Fruit fly (Drosophila melanogaster): ENCODE measurements around the gene CPT2.

The CPT2 gene

DNA sequence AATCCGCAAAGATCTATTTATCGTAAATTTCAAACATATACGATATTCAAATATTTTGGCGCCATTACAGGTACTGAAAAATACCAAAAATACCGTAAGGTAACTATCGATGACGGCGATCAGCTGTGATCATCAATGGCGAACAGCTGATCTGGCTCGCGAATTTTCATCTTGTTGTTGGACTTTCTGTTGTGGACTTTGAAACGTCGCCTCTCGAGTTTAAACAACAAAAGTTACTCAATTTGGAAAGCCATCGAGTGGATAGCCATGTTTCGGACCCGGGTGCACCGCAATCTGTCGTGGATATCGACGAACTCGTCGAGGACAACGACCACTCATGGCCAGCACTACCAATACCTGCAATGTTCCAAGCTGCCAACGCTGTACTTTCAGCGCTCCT lies at the start of gene CPT2:
CPT2 (plus strand) TSS at position 167 of the 400 bp plus-strand sequence.
- TF ChIP-seq CG17801 (GFP tag; optimal IDR thresholded peaks at IDR 0.05; ENCODE audit: partially characterized antibody) = peak; percentile 73

DNA sequence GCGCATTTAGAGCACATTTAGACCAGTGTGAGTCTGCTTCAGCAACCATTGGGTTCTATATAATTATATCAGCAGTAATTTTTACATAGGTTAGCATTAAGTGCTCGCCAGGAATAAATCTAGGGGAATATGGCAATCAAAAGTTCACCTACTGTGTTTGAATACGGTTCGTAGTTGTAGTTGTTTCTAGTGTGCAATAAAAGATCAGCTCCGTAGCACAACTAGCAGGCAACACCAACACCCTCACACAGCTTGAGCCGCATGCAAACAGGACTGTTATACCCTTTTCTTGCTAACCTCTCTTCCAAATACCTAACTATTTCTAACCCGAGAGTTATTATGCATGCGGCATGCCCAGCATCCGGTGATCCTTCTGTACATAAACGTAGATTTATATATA lies 29.3 kb upstream of the CPT2 start, which contains the start of gene CG32846:
CG32846 (minus strand) TSS at position 101 of the 400 bp plus-strand sequence.
- TF ChIP-seq CG17801 (GFP tag; optimal IDR thresholded peaks at IDR 0.05; ENCODE audit: partially characterized antibody) = no peak

DNA sequence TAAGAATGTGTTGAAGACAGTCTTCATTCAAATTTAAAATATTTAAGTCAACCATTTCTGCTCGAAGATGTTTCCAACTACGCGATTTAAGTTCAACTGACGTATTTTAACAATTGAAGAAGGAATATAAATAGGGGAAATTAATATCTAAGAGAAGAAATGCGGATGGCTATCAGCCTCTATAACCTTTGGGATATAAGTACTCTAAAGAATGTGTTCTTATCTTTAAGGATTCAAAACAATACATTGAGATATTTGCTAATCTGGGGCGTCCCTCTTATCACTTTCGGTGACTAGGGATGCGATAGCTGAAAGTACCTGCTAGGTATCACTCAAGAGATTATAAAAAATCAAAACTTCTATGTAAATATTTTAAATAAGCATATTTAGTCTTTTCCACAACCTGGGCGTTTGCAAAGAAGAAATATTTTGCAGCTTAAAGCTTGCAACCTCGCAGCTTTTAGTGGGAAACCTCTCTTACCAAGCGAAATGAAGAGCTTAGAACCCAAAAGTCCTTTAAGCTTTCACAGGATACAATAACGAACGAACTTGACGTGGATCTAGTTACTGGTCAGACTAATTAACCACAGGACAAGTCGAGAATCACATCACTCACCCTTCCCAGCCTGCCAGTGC lies 19.8 kb upstream of the CPT2 start, which contains the start of the genes CG34025 and Or63a:
CG34025 (minus strand) TSS at position 101 of the 636 bp plus-strand sequence.
Or63a (plus strand) TSS at position 586 of the 636 bp plus-strand sequence.
- no peak for TF ChIP-seq CG17801 (GFP tag; optimal IDR thresholded peaks at IDR 0.05; ENCODE audit: partially characterized antibody)

DNA sequence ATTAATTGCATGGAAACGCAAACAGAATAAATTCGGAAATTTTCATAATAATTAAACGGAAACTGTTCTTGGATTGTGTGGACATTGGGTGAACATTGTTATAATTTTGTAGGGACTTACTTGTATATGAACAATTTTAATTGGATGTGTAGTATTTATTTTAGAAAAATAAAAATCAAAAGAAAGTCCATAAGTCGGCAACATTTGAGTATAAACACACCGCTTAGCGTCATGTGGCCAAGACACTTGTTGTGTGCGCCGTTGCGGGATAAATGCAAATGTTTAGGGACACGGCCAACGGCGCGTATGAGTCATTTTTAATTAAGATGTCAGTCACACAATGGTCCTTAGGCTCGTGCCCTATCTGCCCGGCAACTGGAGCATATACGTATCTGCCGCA lies 5.5 kb downstream of the CPT2 start:
- no peak for TF ChIP-seq CG17801 (GFP tag; optimal IDR thresholded peaks at IDR 0.05; ENCODE audit: partially characterized antibody)

DNA sequence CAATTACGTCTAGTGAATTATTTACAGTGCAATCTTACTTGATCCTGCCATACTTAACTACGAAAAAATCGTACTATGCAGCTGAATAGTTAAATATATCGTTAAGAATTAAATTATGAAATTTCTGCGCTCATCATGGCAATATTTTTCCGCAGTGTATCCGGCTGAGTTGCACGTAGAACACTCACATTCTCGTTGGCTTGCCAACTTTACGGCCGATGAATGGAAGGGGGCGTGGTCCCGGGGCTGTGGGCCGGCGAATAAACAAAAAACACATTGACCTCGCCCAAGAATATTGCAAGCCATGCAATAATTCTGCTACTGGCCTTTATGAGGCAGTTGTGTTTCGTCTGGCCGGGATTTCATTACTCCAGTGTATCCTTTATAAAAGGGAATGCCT lies 6.9 kb downstream of the CPT2 start:
- TF ChIP-seq CG17801 (GFP tag; optimal IDR thresholded peaks at IDR 0.05; ENCODE audit: partially characterized antibody) = no peak

DNA sequence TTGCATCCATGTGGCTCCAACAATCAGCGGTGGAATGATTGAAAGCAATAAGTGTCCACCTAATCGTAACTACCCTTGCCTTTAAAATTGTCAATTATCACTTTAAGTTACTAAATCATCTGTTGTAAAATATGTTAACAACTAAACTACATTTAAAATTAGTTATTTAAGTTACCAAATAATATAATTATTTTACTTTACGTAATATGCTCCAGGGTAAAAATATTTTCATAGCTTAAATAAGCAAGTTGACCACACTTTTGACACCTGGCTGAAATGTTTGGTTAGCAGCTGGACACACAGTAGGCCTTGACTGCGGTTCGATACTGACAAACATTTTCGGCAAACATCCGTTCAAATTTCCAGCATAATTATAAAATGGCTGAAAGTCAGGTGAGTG lies 14.1 kb downstream of the CPT2 start, which contains the start of gene CG2113:
CG2113 (plus strand) TSS at position 301 of the 400 bp plus-strand sequence.
- TF ChIP-seq CG17801 (GFP tag; optimal IDR thresholded peaks at IDR 0.05; ENCODE audit: partially characterized antibody) = no peak

DNA sequence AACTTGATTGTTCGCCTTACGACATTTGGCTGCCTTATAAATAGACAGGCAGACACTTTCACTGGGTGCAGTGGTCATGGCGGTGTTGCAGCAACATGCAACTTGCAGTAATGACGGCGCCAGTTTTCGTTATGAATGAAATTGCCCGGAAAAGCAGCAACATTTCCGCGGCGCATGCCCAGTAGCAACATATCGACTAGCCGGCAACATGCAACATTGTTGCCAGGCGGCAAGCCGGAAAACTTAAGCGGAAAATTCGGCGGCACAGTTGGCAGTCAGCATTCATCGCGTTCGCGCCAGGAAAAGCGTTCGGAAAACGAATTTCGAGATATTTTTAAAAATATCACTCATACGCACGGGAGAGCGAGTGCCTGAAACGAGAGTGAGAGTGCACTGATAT lies 20.6 kb downstream of the CPT2 start, which contains the start of gene FMRFaR:
FMRFaR (plus strand) TSS at position 272 of the 400 bp plus-strand sequence.
- no peak for TF ChIP-seq CG17801 (GFP tag; optimal IDR thresholded peaks at IDR 0.05; ENCODE audit: partially characterized antibody)

DNA sequence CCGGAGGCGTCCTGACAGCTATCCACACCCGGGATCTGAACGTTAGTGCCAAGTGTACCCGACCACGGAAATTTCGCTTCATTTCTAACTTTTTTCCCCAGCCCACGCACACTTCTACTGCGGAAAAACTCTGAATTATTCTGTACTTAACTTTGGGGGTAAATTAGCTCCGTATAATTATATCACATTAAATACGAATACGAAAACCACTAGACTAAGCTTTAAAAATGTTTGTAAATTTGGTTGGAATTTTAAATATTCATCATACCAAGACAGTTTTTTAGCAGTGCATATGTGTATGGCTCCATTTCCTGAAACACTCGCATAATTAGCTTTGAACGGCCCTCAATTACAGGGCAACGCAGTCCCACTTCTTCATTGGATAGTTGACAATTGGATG lies 32.7 kb downstream of the CPT2 start:
- no peak for TF ChIP-seq CG17801 (GFP tag; optimal IDR thresholded peaks at IDR 0.05; ENCODE audit: partially characterized antibody)

DNA sequence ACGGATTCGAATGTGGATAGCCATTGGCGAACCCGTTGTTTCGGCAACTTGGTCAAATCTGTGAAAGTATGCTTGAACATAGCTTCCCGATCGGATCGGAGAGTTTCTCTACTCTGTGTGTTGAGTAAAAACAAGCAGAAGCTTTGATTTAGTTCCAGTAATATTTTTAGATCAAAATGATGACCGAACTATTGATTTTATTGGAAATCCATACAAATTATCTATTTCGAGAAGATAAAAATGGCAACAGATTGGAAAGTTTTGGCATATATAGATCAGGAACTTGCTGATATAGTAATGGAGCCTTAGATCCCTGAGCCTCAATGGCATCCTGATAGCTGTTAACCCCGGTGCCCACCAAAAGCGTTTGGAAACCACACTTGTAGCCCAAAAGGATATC lies 35.1 kb downstream of the CPT2 start, which contains the start of gene CG32488:
CG32488 (minus strand) TSS at position 101 of the 400 bp plus-strand sequence.
- TF ChIP-seq CG17801 (GFP tag; optimal IDR thresholded peaks at IDR 0.05; ENCODE audit: partially characterized antibody) = no peak

DNA sequence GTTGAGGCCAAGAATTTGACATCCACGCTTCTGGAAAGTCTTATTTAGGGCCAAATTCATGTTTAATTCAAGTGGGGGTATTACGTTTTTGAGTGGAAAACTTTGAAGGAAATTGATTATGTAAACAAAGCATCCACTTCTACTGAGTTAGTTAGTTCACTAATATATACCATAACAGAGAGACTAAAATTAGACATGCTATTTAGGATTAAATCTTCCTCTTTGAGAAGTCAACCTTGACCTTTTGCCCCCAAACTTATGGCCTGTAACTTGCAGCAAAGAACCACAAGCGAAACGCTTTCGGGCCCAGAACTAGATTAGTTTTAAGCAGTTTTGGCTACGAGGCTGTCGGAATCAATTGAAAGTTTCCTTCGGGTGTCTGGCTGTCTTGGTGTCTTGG lies 36.3 kb downstream of the CPT2 start, which contains the start of gene CG32487:
CG32487 (minus strand) TSS at position 101 of the 400 bp plus-strand sequence.
- no peak for TF ChIP-seq CG17801 (GFP tag; optimal IDR thresholded peaks at IDR 0.05; ENCODE audit: partially characterized antibody)

DNA sequence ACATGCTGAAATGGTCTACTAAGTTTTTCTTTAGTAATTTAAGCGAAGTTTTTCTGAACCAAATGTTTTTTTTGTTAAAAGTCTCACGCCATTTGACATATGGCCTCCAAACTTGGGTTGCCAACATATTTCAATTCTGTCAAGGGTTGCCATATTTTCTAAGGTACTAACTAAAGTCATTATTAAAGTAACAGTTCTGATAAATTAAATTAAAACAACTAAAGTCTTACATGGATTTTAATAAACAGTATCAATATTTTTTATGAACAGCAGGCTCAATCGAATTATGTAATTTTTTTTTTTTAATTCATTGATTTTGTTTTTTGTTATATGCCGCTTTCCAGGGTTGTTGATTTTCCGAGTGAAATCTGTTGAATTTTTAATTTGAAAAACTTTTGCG lies 45.6 kb downstream of the CPT2 start, which contains the start of gene aly:
aly (minus strand) TSS at position 101 of the 400 bp plus-strand sequence.
- no peak for TF ChIP-seq CG17801 (GFP tag; optimal IDR thresholded peaks at IDR 0.05; ENCODE audit: partially characterized antibody)
